Worm (Caenorhabditis elegans) whole organism, young adult: Measurements from ENCODE around the gene F20G2.6.
A peak's percentile ranks its signal among the peaks of the same experiment; 100 is the strongest.

ENCODE experiments used
- B0261.1 ChIP-seq: sonication (generic microtip); optimal IDR thresholded peaks from 2 replicates; lab custom pipeline; 2016; ENCODE audit warnings: mild to moderate bottlenecking, missing genetic modification characterization, moderate library complexity, missing compliant biosample characterization
- B0336.3 ChIP-seq: fragments of 200-800 bp; sonication (Bioruptor generic); IDR thresholded peaks from 2 replicates; pipeline ENCODE4 v1.3.6; 2022; ENCODE audit warnings: missing genetic modification characterization, missing compliant biosample characterization
- C06A6.2 ChIP-seq: fragments of 200-800 bp; sonication (Bioruptor generic); conservative IDR thresholded peaks from 2 replicates; pipeline ENCODE4 v1.3.6; 2022; ENCODE audit warnings: missing genetic modification characterization, missing compliant biosample characterization
- D2030.7 ChIP-seq: fragments of 200-800 bp; sonication (Bioruptor generic); IDR thresholded peaks from 2 replicates; pipeline ENCODE4 v1.3.6; 2022; ENCODE audit warnings: missing genetic modification reagents, missing genetic modification characterization, missing compliant biosample characterization
- F10E7.11 ChIP-seq: sonication (generic microtip); optimal IDR thresholded peaks from 2 replicates; lab custom pipeline; 2017; ENCODE audit warnings: mild to moderate bottlenecking, missing genetic modification characterization, moderate library complexity, missing compliant biosample characterization
- F33H1.4 ChIP-seq: fragments of 200-800 bp; sonication (Bioruptor generic); IDR thresholded peaks from 2 replicates; pipeline ENCODE4 v1.3.6; 2022; ENCODE audit warnings: missing genetic modification reagents, missing genetic modification characterization, missing compliant biosample characterization
- F37B4.10 ChIP-seq: fragments of 200-800 bp; sonication (Bioruptor generic); IDR thresholded peaks from 2 replicates; pipeline ENCODE4 v1.3.6; 2022; ENCODE audit warnings: missing genetic modification characterization, missing compliant biosample characterization
- F57C9.4 ChIP-seq: sonication (generic microtip); optimal IDR thresholded peaks from 2 replicates; lab custom pipeline; 2017; ENCODE audit warnings: mild to moderate bottlenecking, missing genetic modification characterization, missing compliant biosample characterization
- K11D2.4 ChIP-seq: fragments of 200-800 bp; sonication (Bioruptor generic); IDR thresholded peaks from 2 replicates; pipeline ENCODE4 v1.3.6; 2022; ENCODE audit warnings: missing genetic modification reagents, missing genetic modification characterization, missing compliant biosample characterization
- Y53F4B.3 ChIP-seq: fragments of 200-800 bp; sonication (Bioruptor generic); IDR thresholded peaks from 2 replicates; pipeline ENCODE4 v1.3.6; 2022; ENCODE audit warnings: missing genetic modification reagents, missing genetic modification characterization, missing compliant biosample characterization
- Y53G8AR.9 ChIP-seq: fragments of 200-800 bp; sonication (Bioruptor generic); conservative IDR thresholded peaks from 2 replicates; pipeline ENCODE4 v1.3.6; 2022; ENCODE audit warnings: missing genetic modification reagents, missing genetic modification characterization, missing compliant biosample characterization
- ama-1 ChIP-seq, 3 experiments: fragments of 150-350 bp in 1 of 3; sonication (generic microtip) in 2 of 3; optimal IDR thresholded peaks; 2 replicates each; lab custom pipeline; 2014 to 2018; ENCODE audit warnings: missing biosample characterization in 2 of 3, missing genetic modification characterization in 2 of 3, missing genetic modification reagents in 2 of 3
- aptf-2 ChIP-seq: fragments of 200-800 bp; sonication (Bioruptor generic); conservative IDR thresholded peaks from 2 replicates; pipeline ENCODE4 v1.3.6; 2022; ENCODE audit warnings: missing genetic modification reagents, missing genetic modification characterization, missing compliant biosample characterization
- atf-7 ChIP-seq: sonication (generic microtip); optimal IDR thresholded peaks from 2 replicates; lab custom pipeline; 2017; ENCODE audit warnings: mild to moderate bottlenecking, missing genetic modification characterization, missing compliant biosample characterization
- cebp-1 ChIP-seq, 2 experiments: fragments of 200-800 bp in 1 of 2; sonication (Bioruptor generic) in 1 of 2; sonication (generic microtip) in 1 of 2; IDR thresholded peaks in 1 of 2; optimal IDR thresholded peaks in 1 of 2; 2 replicates each; pipeline versions ENCODE4 v1.3.6 to Lab custom; 2017 to 2022; ENCODE audit warnings: missing compliant biosample characterization in 2 of 2, missing genetic modification characterization in 2 of 2, mild to moderate bottlenecking in 1 of 2, missing genetic modification reagents in 1 of 2, moderate library complexity in 1 of 2
- ceh-100 ChIP-seq: fragments of 200-800 bp; sonication (Bioruptor generic); IDR thresholded peaks from 2 replicates; pipeline ENCODE4 v1.3.6; 2022; ENCODE audit warnings: missing genetic modification reagents, missing genetic modification characterization, missing compliant biosample characterization
- ceh-58 ChIP-seq: fragments of 200-800 bp; sonication (Bioruptor generic); IDR thresholded peaks from 2 replicates; pipeline ENCODE4 v1.3.6; 2022; ENCODE audit warnings: missing genetic modification characterization, missing compliant biosample characterization
- chd-7 ChIP-seq: sonication (generic microtip); optimal IDR thresholded peaks from 2 replicates; lab custom pipeline; 2016; ENCODE audit warnings: mild to moderate bottlenecking, missing genetic modification characterization, moderate library complexity, missing compliant biosample characterization
- die-1 ChIP-seq: sonication (generic microtip); optimal IDR thresholded peaks from 2 replicates; lab custom pipeline; 2016; ENCODE audit warnings: missing genotype, mild to moderate bottlenecking, missing genetic modification characterization, missing compliant biosample characterization
- dox-1 ChIP-seq: fragments of 200-800 bp; sonication (Bioruptor generic); IDR thresholded peaks from 2 replicates; pipeline ENCODE4 v1.3.6; 2022; ENCODE audit warnings: missing genetic modification reagents, missing genetic modification characterization, missing compliant biosample characterization
- dpff-1 ChIP-seq: sonication (generic microtip); optimal IDR thresholded peaks from 2 replicates; lab custom pipeline; 2017; ENCODE audit warnings: mild to moderate bottlenecking, missing genetic modification characterization, missing compliant biosample characterization
- fkh-3 ChIP-seq: sonication (generic microtip); optimal IDR thresholded peaks from 2 replicates; lab custom pipeline; 2016; ENCODE audit warnings: mild to moderate bottlenecking, missing genetic modification characterization, missing compliant biosample characterization
- him-1 ChIP-seq: sonication (generic microtip); optimal IDR thresholded peaks from 2 replicates; lab custom pipeline; 2016; ENCODE audit warnings: missing genotype, missing genetic modification reagents, missing genetic modification characterization, missing compliant biosample characterization
- hsf-1 ChIP-seq: fragments of 200-800 bp; sonication (Bioruptor generic); IDR thresholded peaks from 2 replicates; pipeline ENCODE4 v1.3.6; 2022; ENCODE audit warnings: missing genetic modification reagents, missing genetic modification characterization, missing compliant biosample characterization
- madf-6 ChIP-seq: fragments of 200-800 bp; sonication (Bioruptor generic); IDR thresholded peaks from 2 replicates; pipeline ENCODE4 v1.3.6; 2022; ENCODE audit warnings: missing genetic modification reagents, missing genetic modification characterization, missing compliant biosample characterization
- madf-8 ChIP-seq: fragments of 200-800 bp; sonication (Bioruptor generic); conservative IDR thresholded peaks from 2 replicates; pipeline ENCODE4 v1.3.6; 2022; ENCODE audit warnings: missing genetic modification reagents, missing genetic modification characterization, missing compliant biosample characterization
- mcd-1 ChIP-seq: fragments of 200-800 bp; sonication (Bioruptor generic); IDR thresholded peaks from 2 replicates; pipeline ENCODE4 v1.3.6; 2022; ENCODE audit warnings: missing genetic modification reagents, missing genetic modification characterization, missing compliant biosample characterization
- mes-4 ChIP-seq: sonication (generic microtip); optimal IDR thresholded peaks from 2 replicates; lab custom pipeline; 2016; ENCODE audit warnings: missing genotype, missing genetic modification characterization, missing compliant biosample characterization
- nfya-2 ChIP-seq: fragments of 200-800 bp; sonication (Bioruptor generic); IDR thresholded peaks from 2 replicates; pipeline ENCODE4 v1.3.6; 2022; ENCODE audit warnings: missing genetic modification reagents, missing genetic modification characterization, missing compliant biosample characterization
- nfyb-1 ChIP-seq: fragments of 200-800 bp; sonication (Bioruptor generic); IDR thresholded peaks from 2 replicates; pipeline ENCODE4 v1.3.6; 2022; ENCODE audit warnings: missing genetic modification reagents, missing genetic modification characterization, missing compliant biosample characterization
- nhr-80 ChIP-seq: sonication (generic microtip); optimal IDR thresholded peaks from 2 replicates; lab custom pipeline; 2016; ENCODE audit warnings: missing genetic modification characterization, missing compliant biosample characterization
- nhr-90 ChIP-seq: sonication (generic microtip); optimal IDR thresholded peaks from 2 replicates; lab custom pipeline; 2016; ENCODE audit warnings: missing genotype, mild to moderate bottlenecking, missing genetic modification characterization, missing compliant biosample characterization
- pbrm-1 ChIP-seq: fragments of 200-800 bp; sonication (Bioruptor generic); IDR thresholded peaks from 2 replicates; pipeline ENCODE4 v1.3.6; 2022; ENCODE audit warnings: missing genetic modification reagents, missing genetic modification characterization, missing compliant biosample characterization
- repo-1 ChIP-seq: sonication (generic microtip); optimal IDR thresholded peaks from 2 replicates; lab custom pipeline; 2017; ENCODE audit warnings: mild to moderate bottlenecking, missing genetic modification characterization, missing compliant biosample characterization
- rpc-1 ChIP-seq, 2 experiments: fragments of 150-350 bp in 1 of 2; sonication (generic microtip) in 1 of 2; optimal IDR thresholded peaks; 2 replicates each; lab custom pipeline; 2014 to 2018; ENCODE audit warnings: missing biosample characterization in 1 of 2, missing genetic modification characterization in 1 of 2, missing genetic modification reagents in 1 of 2, missing genotype in 1 of 2
- sdz-38 ChIP-seq: sonication (generic microtip); optimal IDR thresholded peaks from 2 replicates; lab custom pipeline; 2016; ENCODE audit warnings: missing genotype, missing genetic modification characterization, missing compliant biosample characterization
- snpc-3.4 ChIP-seq: sonication (generic microtip); optimal IDR thresholded peaks from 2 replicates; lab custom pipeline; 2017; ENCODE audit warnings: missing genetic modification characterization, mild to moderate bottlenecking, missing compliant biosample characterization, antibody characterized with exemption, moderate library complexity, missing genotype, missing genetic modification reagents
- somi-1 ChIP-seq: fragments of 200-800 bp; sonication (Bioruptor generic); optimal IDR thresholded peaks from 2 replicates; lab custom pipeline; 2018; ENCODE audit warnings: mild to moderate bottlenecking, missing genetic modification characterization, missing compliant biosample characterization
- unc-130 ChIP-seq: sonication (generic microtip); optimal IDR thresholded peaks from 2 replicates; lab custom pipeline; 2016; ENCODE audit warnings: missing genetic modification reagents, missing genetic modification characterization, missing compliant biosample characterization
- xnd-1 ChIP-seq: sonication (generic microtip); optimal IDR thresholded peaks from 2 replicates; lab custom pipeline; 2016; ENCODE audit warnings: missing genotype, missing genetic modification reagents, missing genetic modification characterization, missing compliant biosample characterization
- zfh-2 ChIP-seq: fragments of 200-800 bp; sonication (Bioruptor generic); conservative IDR thresholded peaks from 2 replicates; pipeline ENCODE4 v1.3.6; 2022; ENCODE audit warnings: missing genetic modification reagents, missing genetic modification characterization, missing compliant biosample characterization
- zim-3 ChIP-seq: sonication (generic microtip); optimal IDR thresholded peaks from 2 replicates; lab custom pipeline; 2017; ENCODE audit warnings: mild to moderate bottlenecking, missing genetic modification characterization, moderate library complexity, missing compliant biosample characterization
- ztf-18 ChIP-seq: sonication (generic microtip); optimal IDR thresholded peaks from 2 replicates; lab custom pipeline; 2016; ENCODE audit warnings: missing genotype, mild to moderate bottlenecking, missing genetic modification characterization, missing compliant biosample characterization
- ztf-26 ChIP-seq: sonication (generic microtip); optimal IDR thresholded peaks from 2 replicates; lab custom pipeline; 2017; ENCODE audit warnings: missing genetic modification characterization, missing compliant biosample characterization
- ztf-28 ChIP-seq: fragments of 200-800 bp; sonication (Bioruptor generic); IDR thresholded peaks from 2 replicates; pipeline ENCODE4 v1.3.6; 2022; ENCODE audit warnings: missing genetic modification reagents, missing genetic modification characterization, missing compliant biosample characterization

F20G2.6 gene

ce11 chrV:13794046-13794445, 31.2 kb downstream of the F20G2.6 start:
- TF ChIP-seq nhr-80 (tag; lab: Kevin White, UChicago), result no peak
- no peak for TF ChIP-seq F37B4.10
- TF ChIP-seq Y53F4B.3 (GFP tag; lab: Robert Waterston, UW), result no peak
- peak; percentile 72 for TF ChIP-seq zfh-2 (GFP tag; lab: Robert Waterston, UW)
- no peak for TF ChIP-seq F57C9.4 (tag; lab: Kevin White, UChicago)
- 0 out of 2 replicates have a peak, but pooled peaks have one; percentile 38 for TF ChIP-seq dox-1 (GFP tag; lab: Robert Waterston, UW)
- TF ChIP-seq mes-4 (tag; lab: Kevin White, UChicago), result no peak
- TF ChIP-seq ztf-28 (GFP tag; lab: Robert Waterston, UW), result no peak

ce11 chrV:13796246-13796776, 33.4 kb downstream of the F20G2.6 start, which contains the start of gene twk-32:
Gene twk-32, plus strand, starts transcription at chrV:13796641.
- TF ChIP-seq madf-8, result no peak
- TF ChIP-seq rpc-1 (optimal IDR thresholded peaks at IDR 0.05; lab: Kevin White, UChicago), result no peak
- TF ChIP-seq rpc-1 (tag; optimal IDR thresholded peaks at IDR 0.05; lab: Kevin White, UChicago), result no peak
- no peak for TF ChIP-seq F33H1.4
- TF ChIP-seq zim-3 (tag; lab: Kevin White, UChicago), result no peak
- TF ChIP-seq repo-1 (tag; lab: Kevin White, UChicago), result no peak
- TF ChIP-seq pbrm-1 (GFP tag; lab: Robert Waterston, UW), result 0 out of 2 replicates have a peak, but pooled peaks have one; percentile 8
- peak; percentile 24 for TF ChIP-seq dpff-1 (tag; lab: Kevin White, UChicago)
- TF ChIP-seq zfh-2 (GFP tag; lab: Robert Waterston, UW), result no peak
- TF ChIP-seq K11D2.4 (GFP tag; lab: Robert Waterston, UW), result 0 out of 2 replicates have a peak, but pooled peaks have one; percentile 15
- peak; percentile 60; the same call in 1 of the 2 replicates for TF ChIP-seq nfyb-1 (GFP tag; lab: Robert Waterston, UW)
- no peak for TF ChIP-seq xnd-1
- TF ChIP-seq D2030.7, result no peak
- no peak for TF ChIP-seq hsf-1 (GFP tag; lab: Robert Waterston, UW)
- TF ChIP-seq fkh-3 (tag; lab: Kevin White, UChicago), result no peak
- no peak for TF ChIP-seq nhr-90
- no peak for TF ChIP-seq aptf-2 (GFP tag; lab: Robert Waterston, UW)
- TF ChIP-seq F57C9.4 (tag; lab: Kevin White, UChicago), result no peak
- no peak for TF ChIP-seq die-1
- no peak for TF ChIP-seq cebp-1 (GFP tag; IDR thresholded peaks at IDR 0.05; lab: Robert Waterston, UW)
- peak; percentile 51 for TF ChIP-seq cebp-1 (tag; optimal IDR thresholded peaks at IDR 0.05; lab: Kevin White, UChicago)
- no peak for TF ChIP-seq ceh-100 (GFP tag; lab: Robert Waterston, UW)
- TF ChIP-seq C06A6.2 (GFP tag; lab: Robert Waterston, UW), result 0 out of 2 replicates have a peak, but pooled peaks have one; percentile 9
- no peak for TF ChIP-seq him-1 (tag; lab: Kevin White, UChicago)
- TF ChIP-seq chd-7 (tag; lab: Kevin White, UChicago), result peak; percentile 31
- TF ChIP-seq madf-6 (GFP tag; lab: Robert Waterston, UW), result 0 out of 2 replicates have a peak, but pooled peaks have one; percentile 3
- TF ChIP-seq somi-1 (GFP tag; lab: Kevin White, UChicago), result no peak
- TF ChIP-seq ama-1 (optimal IDR thresholded peaks at IDR 0.05; lab: Kevin White, UChicago), result no peak
- TF ChIP-seq ama-1 (GFP tag; optimal IDR thresholded peaks at IDR 0.05; lab: Kevin White, UChicago), result no peak
- no peak for TF ChIP-seq atf-7 (tag; lab: Kevin White, UChicago)
- peak; percentile 58 for TF ChIP-seq B0336.3
- no peak for TF ChIP-seq F10E7.11 (tag; lab: Kevin White, UChicago)
- peak; percentile 23 for TF ChIP-seq ztf-26
- no peak for TF ChIP-seq B0261.1 (tag; lab: Kevin White, UChicago)
- no peak for TF ChIP-seq Y53G8AR.9
- no peak for TF ChIP-seq snpc-3.4 (tag; lab: Kevin White, UChicago)
- TF ChIP-seq unc-130, result no peak
- no peak for TF ChIP-seq ztf-18 (tag; lab: Kevin White, UChicago)
- no peak for TF ChIP-seq sdz-38
- no peak for TF ChIP-seq nfya-2 (GFP tag; lab: Robert Waterston, UW)
- no peak for TF ChIP-seq mes-4 (tag; lab: Kevin White, UChicago)
- no peak for TF ChIP-seq mcd-1 (GFP tag; lab: Robert Waterston, UW)
- no peak for TF ChIP-seq ceh-58 (GFP tag; lab: Robert Waterston, UW)
